Fruit fly (Drosophila melanogaster) whole organism, embryonic: ENCODE measurements around the gene CG43251.
A peak's percentile ranks its signal among the peaks of the same experiment; 100 is the strongest.

Experiments used
- Atf3 ChIP-seq: fragments of 200-800 bp; sonication (Bioruptor generic); optimal IDR thresholded peaks from 3 replicates; lab custom pipeline; 2016; ENCODE audit warnings: missing biosample characterization, missing genetic modification characterization
- Bdp1 ChIP-seq: fragments of 200-800 bp; sonication (Bioruptor generic); optimal IDR thresholded peaks from 3 replicates; lab custom pipeline; 2016; ENCODE audit warnings: missing biosample characterization, missing genetic modification characterization
- CG11247 ChIP-seq: fragments of 200-800 bp; sonication (Bioruptor generic); IDR thresholded peaks from 2 replicates; pipeline ENCODE4 v1.3.6; 2022; ENCODE audit warnings: missing biosample characterization, missing genetic modification characterization
- CG12219 ChIP-seq: fragments of 200-800 bp; sonication (Bioruptor generic); optimal IDR thresholded peaks from 3 replicates; lab custom pipeline; 2018; ENCODE audit warnings: missing biosample characterization, mild to moderate bottlenecking, missing genetic modification characterization
- CG1233 ChIP-seq: fragments of 200-800 bp; sonication (Bioruptor generic); optimal IDR thresholded peaks from 4 replicates; lab custom pipeline; 2018; ENCODE audit warnings: missing biosample characterization, mild to moderate bottlenecking, missing genetic modification characterization
- CG13894 ChIP-seq: fragments of 200-800 bp; sonication (Bioruptor generic); optimal IDR thresholded peaks from 3 replicates; lab custom pipeline; 2018; ENCODE audit warnings: missing biosample characterization, mild to moderate bottlenecking, missing genetic modification characterization, moderate library complexity
- CG14014 ChIP-seq: fragments of 200-800 bp; sonication (Bioruptor generic); IDR thresholded peaks from 2 replicates; pipeline ENCODE4 v1.3.6; 2022; ENCODE audit warnings: missing biosample characterization, missing genetic modification characterization
- CG1602 ChIP-seq: fragments of 200-800 bp; sonication (Bioruptor generic); optimal IDR thresholded peaks from 3 replicates; lab custom pipeline; 2016; ENCODE audit warnings: missing biosample characterization, missing genetic modification characterization
- CG1792 ChIP-seq: fragments of 200-800 bp; sonication (Bioruptor generic); optimal IDR thresholded peaks from 2 replicates; lab custom pipeline; 2016; ENCODE audit warnings: missing biosample characterization, missing genetic modification characterization
- CG2199 ChIP-seq: fragments of 200-800 bp; sonication (Bioruptor generic); IDR thresholded peaks from 3 replicates; pipeline ENCODE4 v1.3.6; 2022; ENCODE audit warnings: missing biosample characterization, missing genetic modification characterization
- CG32532 ChIP-seq: fragments of 200-800 bp; sonication (Bioruptor generic); IDR thresholded peaks from 2 replicates; pipeline ENCODE4 v1.3.6; 2022; ENCODE audit warnings: missing biosample characterization, missing genetic modification characterization
- CG42726 ChIP-seq: fragments of 200-800 bp; sonication (Bioruptor generic); IDR thresholded peaks from 2 replicates; pipeline ENCODE4 v1.3.6; 2022; ENCODE audit warnings: missing biosample characterization, missing genetic modification characterization; ENCODE audit not compliant: partially characterized antibody
- CG4707 ChIP-seq: fragments of 200-800 bp; sonication (Bioruptor generic); optimal IDR thresholded peaks from 2 replicates; lab custom pipeline; 2018; ENCODE audit warnings: missing biosample characterization, mild to moderate bottlenecking, missing genetic modification characterization, moderate library complexity
- CG9797 ChIP-seq: fragments of 200-800 bp; sonication (Bioruptor generic); optimal IDR thresholded peaks from 3 replicates; lab custom pipeline; 2018; ENCODE audit warnings: missing biosample characterization, mild to moderate bottlenecking, missing genetic modification characterization
- CoRest ChIP-seq: fragments of 200-800 bp; sonication (Bioruptor generic); optimal IDR thresholded peaks from 3 replicates; lab custom pipeline; 2018; ENCODE audit warnings: missing biosample characterization, mild to moderate bottlenecking, missing genetic modification characterization, moderate library complexity
- CrebB ChIP-seq: fragments of 200-800 bp; sonication (Bioruptor generic); optimal IDR thresholded peaks from 3 replicates; lab custom pipeline; 2018; ENCODE audit warnings: missing biosample characterization, mild to moderate bottlenecking, missing genetic modification characterization
- D ChIP-seq, 2 experiments: fragments of 200-800 bp in 1 of 2; fragments of >200 bp in 1 of 2; sonication (Bioruptor generic) in 1 of 2; optimal IDR thresholded peaks; 2 replicates in 1 of 2; 3 replicates in 1 of 2; lab custom pipeline; 2017; ENCODE audit warnings: mild to moderate bottlenecking in 1 of 2, missing biosample characterization in 1 of 2, missing genetic modification characterization in 1 of 2, missing genetic modification reagents in 1 of 2
- Dbx ChIP-seq: fragments of 200-800 bp; sonication (Bioruptor generic); IDR thresholded peaks from 3 replicates; pipeline ENCODE4 v1.3.6; 2022; ENCODE audit warnings: missing biosample characterization, missing genetic modification characterization
- Dll ChIP-seq: fragments of 200-800 bp; sonication (Bioruptor generic); IDR thresholded peaks from 4 replicates; pipeline ENCODE4 v1.3.6; 2022; ENCODE audit warnings: missing biosample characterization, missing genetic modification characterization; ENCODE audit not compliant: partially characterized antibody
- Gug ChIP-seq: fragments of 200-800 bp; sonication (Bioruptor generic); IDR thresholded peaks from 4 replicates; pipeline ENCODE4 v1.3.6; 2022; ENCODE audit warnings: missing biosample characterization, missing genetic modification characterization
- Hey ChIP-seq: fragments of 200-800 bp; sonication (Bioruptor generic); optimal IDR thresholded peaks from 3 replicates; lab custom pipeline; 2018; ENCODE audit warnings: missing biosample characterization, mild to moderate bottlenecking, missing genetic modification characterization
- HmgD ChIP-seq: fragments of 200-800 bp; sonication (Bioruptor generic); optimal IDR thresholded peaks from 3 replicates; lab custom pipeline; 2016; ENCODE audit warnings: missing biosample characterization, missing genetic modification characterization
- Hmr ChIP-seq: fragments of 200-800 bp; sonication (Bioruptor generic); optimal IDR thresholded peaks from 3 replicates; lab custom pipeline; 2017; ENCODE audit warnings: mild to moderate bottlenecking, missing biosample characterization, missing genetic modification reagents, missing genetic modification characterization
- Med ChIP-seq: fragments of 200-800 bp; sonication (Bioruptor generic); peaks from one replicate; lab custom pipeline; 2016; ENCODE audit warnings: missing biosample characterization, missing genetic modification characterization, mild to moderate bottlenecking, inconsistent platforms, moderate library complexity
- Pdp1 ChIP-seq, 2 experiments: fragments of 200-800 bp; sonication (Bioruptor generic); optimal IDR thresholded peaks; 3 replicates each; lab custom pipeline; 2016; ENCODE audit warnings: missing biosample characterization in 2 of 2, missing genetic modification characterization in 2 of 2, mild to moderate bottlenecking in 1 of 2, moderate library complexity in 1 of 2
- ab ChIP-seq: fragments of 200-800 bp; sonication (Bioruptor generic); optimal IDR thresholded peaks from 2 replicates; lab custom pipeline; 2016; ENCODE audit warnings: missing biosample characterization, missing genetic modification characterization
- ap ChIP-seq: fragments of 200-800 bp; sonication (Bioruptor generic); IDR thresholded peaks from 2 replicates; pipeline ENCODE4 v1.3.6; 2022; ENCODE audit warnings: missing biosample characterization, missing genetic modification characterization
- bowl ChIP-seq: fragments of 200-800 bp; sonication (Bioruptor generic); IDR thresholded peaks from 2 replicates; pipeline ENCODE4 v1.3.6; 2022; ENCODE audit warnings: missing biosample characterization, missing genetic modification characterization
- caup ChIP-seq: fragments of 200-800 bp; sonication (Bioruptor generic); optimal IDR thresholded peaks from 3 replicates; lab custom pipeline; 2017; ENCODE audit warnings: missing biosample characterization, mild to moderate bottlenecking, missing genetic modification characterization, moderate library complexity; ENCODE audit not compliant: severe bottlenecking
- cg ChIP-seq: fragments of 200-800 bp; sonication (Bioruptor generic); optimal IDR thresholded peaks from 3 replicates; lab custom pipeline; 2019; ENCODE audit warnings: missing biosample characterization, mild to moderate bottlenecking, missing genetic modification characterization, moderate library complexity
- ci ChIP-seq: fragments of 200-800 bp; sonication (Bioruptor generic); IDR thresholded peaks from 3 replicates; pipeline ENCODE4 v1.3.6; 2022; ENCODE audit warnings: missing biosample characterization, missing genetic modification characterization
- crol ChIP-seq: fragments of 200-800 bp; sonication (Bioruptor generic); IDR thresholded peaks from 2 replicates; pipeline ENCODE4 v1.3.6; 2022; ENCODE audit warnings: missing biosample characterization, missing genetic modification characterization
- fd3F ChIP-seq: fragments of 200-800 bp; sonication (Bioruptor generic); optimal IDR thresholded peaks from 2 replicates; lab custom pipeline; 2018; ENCODE audit warnings: missing biosample characterization, mild to moderate bottlenecking, missing genetic modification characterization, moderate library complexity
- gce ChIP-seq: fragments of 200-800 bp; sonication (Bioruptor generic); IDR thresholded peaks from 3 replicates; pipeline ENCODE4 v1.3.6; 2022; ENCODE audit warnings: missing biosample characterization, missing genetic modification characterization
- gsb-n ChIP-seq: fragments of 200-800 bp; sonication (Bioruptor generic); optimal IDR thresholded peaks from 3 replicates; lab custom pipeline; 2018; ENCODE audit warnings: missing biosample characterization, mild to moderate bottlenecking, missing genetic modification characterization
- h ChIP-seq: fragments of >200 bp; optimal IDR thresholded peaks from 2 replicates; lab custom pipeline; 2017
- hbn ChIP-seq: fragments of 200-800 bp; sonication (Bioruptor generic); IDR thresholded peaks from 2 replicates; pipeline ENCODE4 v1.3.6; 2022; ENCODE audit warnings: missing biosample characterization, missing genetic modification characterization; ENCODE audit not compliant: partially characterized antibody
- hkb ChIP-seq, 2 experiments: fragments of 200-800 bp in 1 of 2; fragments of >200 bp in 1 of 2; sonication (Bioruptor generic) in 1 of 2; IDR thresholded peaks in 1 of 2; optimal IDR thresholded peaks in 1 of 2; 2 replicates each; pipeline versions ENCODE4 v1.3.6 to Lab custom; 2017 to 2022; ENCODE audit warnings: missing biosample characterization in 1 of 2, missing genetic modification characterization in 1 of 2
- lbe ChIP-seq: fragments of 200-800 bp; sonication (Bioruptor generic); optimal IDR thresholded peaks from 2 replicates; lab custom pipeline; 2016; ENCODE audit warnings: missing biosample characterization, mild to moderate bottlenecking, missing genetic modification characterization
- nmo ChIP-seq: fragments of 200-800 bp; sonication (Bioruptor generic); optimal IDR thresholded peaks from 2 replicates; lab custom pipeline; 2018; ENCODE audit warnings: missing biosample characterization, mild to moderate bottlenecking, missing genetic modification characterization, moderate library complexity
- pnt ChIP-seq: fragments of 200-800 bp; sonication (Bioruptor generic); optimal IDR thresholded peaks from 3 replicates; lab custom pipeline; 2016; ENCODE audit warnings: missing biosample characterization, missing genetic modification characterization
- pros ChIP-seq: fragments of 200-800 bp; sonication (Bioruptor generic); optimal IDR thresholded peaks from 3 replicates; lab custom pipeline; 2019; ENCODE audit warnings: missing biosample characterization, mild to moderate bottlenecking, missing genetic modification characterization, moderate library complexity
- repo ChIP-seq: fragments of 200-800 bp; sonication (Bioruptor generic); optimal IDR thresholded peaks from 2 replicates; lab custom pipeline; 2016; ENCODE audit warnings: missing biosample characterization, missing genetic modification characterization
- sna ChIP-seq: fragments of 200-800 bp; sonication (Bioruptor generic); IDR thresholded peaks from 2 replicates; pipeline ENCODE4 v1.3.6; 2022; ENCODE audit warnings: missing biosample characterization, missing genetic modification characterization; ENCODE audit not compliant: partially characterized antibody
- tin ChIP-seq: fragments of 200-800 bp; sonication (Bioruptor generic); optimal IDR thresholded peaks from 3 replicates; lab custom pipeline; 2016; ENCODE audit warnings: missing biosample characterization, missing genetic modification characterization
- tx ChIP-seq: fragments of 200-800 bp; sonication (Bioruptor generic); optimal IDR thresholded peaks from 2 replicates; lab custom pipeline; 2016; ENCODE audit warnings: missing biosample characterization, missing genetic modification characterization
- vnd ChIP-seq: fragments of 200-800 bp; sonication (Bioruptor generic); IDR thresholded peaks from 3 replicates; pipeline ENCODE4 v1.3.6; 2022; ENCODE audit warnings: missing biosample characterization, missing genetic modification characterization; ENCODE audit not compliant: partially characterized antibody

The CG43251 gene

dm6 chr3L:20730323-20731238 lies 28.1 kb upstream of the CG43251 start, which contains the start of gene CG13252 (continued):
- TF ChIP-seq hkb (optimal IDR thresholded peaks at IDR 0.05; lab: Kevin White, UChicago) (no peak), hkb (GFP tag; IDR thresholded peaks at IDR 0.05; lab: Robert Waterston, UW) (no peak; the same call in 1 of the 2 replicates), bowl (no peak), Gug (GFP tag; lab: Robert Waterston, UW) (no peak), HmgD (GFP tag; lab: Kevin White, UChicago) (no peak), pnt (GFP tag; lab: Kevin White, UChicago) (no peak), CG42726 (no peak), Hmr (GFP tag; lab: Kevin White, UChicago) (peak; percentile 27), crol (GFP tag; lab: Robert Waterston, UW) (peak; percentile 50; the same call in 1 of the 2 replicates), Med (peak; percentile 85), CG4707 (GFP tag; lab: Kevin White, UChicago) (peak; percentile 40), lbe (GFP tag; lab: Kevin White, UChicago) (peak; percentile 66), Dll (GFP tag; lab: Robert Waterston, UW) (peak; percentile 50; the same call in 2 of the 4 replicates), gce (GFP tag; lab: Robert Waterston, UW) (no peak), pros (GFP tag; lab: Kevin White, UChicago) (no peak), Dbx (GFP tag; lab: Robert Waterston, UW) (0 out of 3 replicates have a peak, but pooled peaks have one; percentile 10), caup (GFP tag; lab: Kevin White, UChicago) (peak; percentile 55), CG1792 (GFP tag; lab: Kevin White, UChicago) (peak; percentile 34), vnd (GFP tag; lab: Robert Waterston, UW) (no peak), h (lab: Kevin White, UChicago) (no peak), ci (0 out of 3 replicates have a peak, but pooled peaks have one; percentile 31), sna (GFP tag; lab: Robert Waterston, UW) (no peak), nmo (GFP tag; lab: Kevin White, UChicago) (no peak), ap (no peak), Pdp1 (GFP tag; optimal IDR thresholded peaks at IDR 0.05; lab: Kevin White, UChicago) (peak in 1 of 2 experiments; percentile 97), CG11247 (no peak), tx (GFP tag; lab: Kevin White, UChicago) (no peak), ab (GFP tag; lab: Kevin White, UChicago) (no peak), CoRest (tag; lab: Kevin White, UChicago) (peak; percentile 45), hbn (GFP tag; lab: Robert Waterston, UW) (0 out of 2 replicates have a peak, but pooled peaks have one; percentile 44), Hey (tag; lab: Kevin White, UChicago) (peak; percentile 52), gsb-n (no peak), CG1602 (no peak), Atf3 (GFP tag; lab: Kevin White, UChicago) (no peak), CG14014 (GFP tag; lab: Robert Waterston, UW) (peak; percentile 42; the same call in 1 of the 2 replicates), fd3F (GFP tag; lab: Kevin White, UChicago) (peak; percentile 36), tin (GFP tag; lab: Kevin White, UChicago) (no peak), CrebB (peak; percentile 10), Bdp1 (GFP tag; lab: Kevin White, UChicago) (no peak), CG1233 (GFP tag; lab: Kevin White, UChicago) (peak; percentile 24), cg (GFP tag; lab: Kevin White, UChicago) (peak; percentile 26), CG12219 (GFP tag; lab: Kevin White, UChicago) (peak; percentile 32), CG13894 (tag; lab: Kevin White, UChicago) (no peak), repo (GFP tag; lab: Kevin White, UChicago) (no peak), CG32532 (GFP tag; lab: Robert Waterston, UW) (peak; percentile 34; the same call in 1 of the 2 replicates), CG2199 (GFP tag; lab: Robert Waterston, UW) (0 out of 3 replicates have a peak, but pooled peaks have one; percentile 8), D (optimal IDR thresholded peaks at IDR 0.05; lab: Kevin White, UChicago) (no peak), D (GFP tag; optimal IDR thresholded peaks at IDR 0.05; lab: Kevin White, UChicago) (no peak), CG9797 (GFP tag; lab: Kevin White, UChicago) (no peak)
